Worm (Caenorhabditis elegans): ENCODE data around the gene Y45F3A.9.
A peak's percentile ranks its signal among the peaks of the same experiment; 100 is the strongest.

The Y45F3A.9 gene

DNA sequence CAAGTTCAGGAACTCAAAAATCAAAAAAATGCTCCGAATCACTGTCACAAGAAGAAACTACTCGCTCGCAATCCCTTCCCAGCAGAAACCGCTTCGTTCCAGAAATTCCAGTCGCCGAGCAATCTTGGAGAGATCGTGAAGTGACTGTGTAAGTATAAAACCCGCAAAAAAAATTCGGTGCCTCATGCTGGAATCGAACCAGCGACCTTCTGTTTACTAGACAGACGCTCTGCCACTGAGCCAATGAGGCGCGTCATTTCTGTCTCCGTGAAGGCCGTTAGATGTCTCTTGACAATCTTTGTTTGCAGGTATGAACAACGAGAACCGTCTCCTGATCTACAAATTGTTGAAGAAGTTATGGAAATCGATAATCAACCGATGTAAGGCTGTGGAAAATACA, 29.6 kb upstream of the Y45F3A.9 start:
- TF ChIP-seq nhr-237 (tag; optimal IDR thresholded peaks at IDR 0.05) (no peak), lin-39 (tag; optimal IDR thresholded peaks at IDR 0.05) (peak; percentile 9), mml-1 (tag; optimal IDR thresholded peaks at IDR 0.05) (no peak), skn-1 (tag; optimal IDR thresholded peaks at IDR 0.05) (no peak), nhr-67 (tag; optimal IDR thresholded peaks at IDR 0.05) (no peak), zag-1 (tag; optimal IDR thresholded peaks at IDR 0.05) (no peak), nhr-25 (tag; optimal IDR thresholded peaks at IDR 0.05) (peak; percentile 19), nhr-76 (tag; optimal IDR thresholded peaks at IDR 0.05) (no peak), elt-2 (tag; optimal IDR thresholded peaks at IDR 0.05) (peak; percentile 6), elt-3 (tag; optimal IDR thresholded peaks at IDR 0.05) (no peak), nhr-23 (tag; optimal IDR thresholded peaks at IDR 0.05) (peak; percentile 4), ZK546.5 (tag; optimal IDR thresholded peaks at IDR 0.05) (no peak), ceh-9 (tag; optimal IDR thresholded peaks at IDR 0.05) (no peak), nhr-28 (tag; optimal IDR thresholded peaks at IDR 0.05) (no peak), unc-62 (GFP tag; optimal IDR thresholded peaks at IDR 0.05) (no peak), ama-1 (optimal IDR thresholded peaks at IDR 0.05) (no peak), egl-27 (tag; optimal IDR thresholded peaks at IDR 0.05) (no peak), unc-39 (tag; optimal IDR thresholded peaks at IDR 0.05) (no peak), daf-12 (tag; optimal IDR thresholded peaks at IDR 0.05) (no peak), jun-1 (tag; optimal IDR thresholded peaks at IDR 0.05) (no peak), lsy-12 (tag; optimal IDR thresholded peaks at IDR 0.05) (peak; percentile 59), nhr-43 (tag; optimal IDR thresholded peaks at IDR 0.05; ENCODE audit: poor library complexity, severe bottlenecking) (peak; percentile 26), mdl-1 (tag; optimal IDR thresholded peaks at IDR 0.05) (no peak), ceh-82 (tag; optimal IDR thresholded peaks at IDR 0.05) (no peak), lin-15B (tag; optimal IDR thresholded peaks at IDR 0.05) (no peak), elt-1 (tag; optimal IDR thresholded peaks at IDR 0.05) (no peak), R02D3.7 (tag; optimal IDR thresholded peaks at IDR 0.05) (no peak), nhr-11 (tag; optimal IDR thresholded peaks at IDR 0.05) (no peak), fkh-10 (GFP tag; optimal IDR thresholded peaks at IDR 0.05) (no peak), nhr-12 (tag; optimal IDR thresholded peaks at IDR 0.05) (no peak), egl-5 (tag; optimal IDR thresholded peaks at IDR 0.05) (no peak), ceh-16 (tag; optimal IDR thresholded peaks at IDR 0.05) (no peak), fkh-2 (tag; optimal IDR thresholded peaks at IDR 0.05) (no peak), nhr-77 (tag; optimal IDR thresholded peaks at IDR 0.05) (no peak), ztf-4 (tag; optimal IDR thresholded peaks at IDR 0.05) (no peak), hmg-11 (tag; optimal IDR thresholded peaks at IDR 0.05) (peak; percentile 60), fos-1 (tag; optimal IDR thresholded peaks at IDR 0.05) (no peak), pha-4 (tag; optimal IDR thresholded peaks at IDR 0.05) (peak; percentile 61), sea-2 (GFP tag; optimal IDR thresholded peaks at IDR 0.05) (no peak), tbx-2 (tag; optimal IDR thresholded peaks at IDR 0.05) (no peak), ztf-11 (tag; optimal IDR thresholded peaks at IDR 0.05) (no peak), snpc-4 (tag; optimal IDR thresholded peaks at IDR 0.05) (no peak), nfya-1 (tag; optimal IDR thresholded peaks at IDR 0.05; ENCODE audit: insufficient read depth) (peak; percentile 53)

DNA sequence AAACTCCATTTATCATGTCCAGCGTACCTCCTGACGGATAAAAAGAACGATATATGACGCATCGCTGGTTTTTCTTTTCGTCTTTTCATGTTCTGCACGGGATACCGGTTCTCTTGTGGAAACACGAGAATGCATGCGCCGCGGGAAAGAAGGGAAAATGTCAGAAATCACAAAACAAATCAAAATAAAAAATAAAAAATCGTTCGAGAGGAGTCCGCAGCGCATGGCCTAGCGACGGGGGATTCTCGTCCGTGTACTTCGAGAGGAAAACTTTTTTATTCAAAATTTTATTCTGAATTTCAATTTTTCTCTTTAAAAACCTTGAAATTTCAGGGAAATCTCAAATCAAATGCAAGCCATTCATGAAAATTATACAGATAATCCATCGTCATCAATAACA, 26.2 kb upstream of the Y45F3A.9 start, which contains the start of the genes lron-10 and hpr-9:
Gene lron-10 (minus strand): TSS at position 162 of the 400 bp plus-strand sequence.
Gene hpr-9 (plus strand): TSS at position 344 of the 400 bp plus-strand sequence.
- no peak for TF ChIP-seq ZK546.5 (tag; optimal IDR thresholded peaks at IDR 0.05)
- TF ChIP-seq mdl-1 (tag; optimal IDR thresholded peaks at IDR 0.05) = no peak
- TF ChIP-seq fos-1 (tag; optimal IDR thresholded peaks at IDR 0.05) = no peak
- TF ChIP-seq R02D3.7 (tag; optimal IDR thresholded peaks at IDR 0.05) = peak; percentile 12
- TF ChIP-seq pha-4 (tag; optimal IDR thresholded peaks at IDR 0.05) = peak; percentile 65
- TF ChIP-seq nhr-77 (tag; optimal IDR thresholded peaks at IDR 0.05) = no peak
- TF ChIP-seq nfya-1 (tag; optimal IDR thresholded peaks at IDR 0.05; ENCODE audit: insufficient read depth) = peak; percentile 78
- peak; percentile 25 for TF ChIP-seq unc-62 (GFP tag; optimal IDR thresholded peaks at IDR 0.05)
- no peak for TF ChIP-seq fkh-2 (tag; optimal IDR thresholded peaks at IDR 0.05)
- peak; percentile 24 for TF ChIP-seq nhr-25 (tag; optimal IDR thresholded peaks at IDR 0.05)
- TF ChIP-seq nhr-43 (tag; optimal IDR thresholded peaks at IDR 0.05; ENCODE audit: poor library complexity, severe bottlenecking) = peak; percentile 94
- peak; percentile 67 for TF ChIP-seq lin-15B (tag; optimal IDR thresholded peaks at IDR 0.05)
- TF ChIP-seq tbx-2 (tag; optimal IDR thresholded peaks at IDR 0.05) = peak; percentile 49
- peak; percentile 62 for TF ChIP-seq lsy-12 (tag; optimal IDR thresholded peaks at IDR 0.05)
- peak; percentile 95 for TF ChIP-seq nhr-23 (tag; optimal IDR thresholded peaks at IDR 0.05)
- no peak for TF ChIP-seq nhr-11 (tag; optimal IDR thresholded peaks at IDR 0.05)
- no peak for TF ChIP-seq eor-1 (tag; optimal IDR thresholded peaks at IDR 0.05)
- TF ChIP-seq egl-5 (tag; optimal IDR thresholded peaks at IDR 0.05) = peak; percentile 51
- peak; percentile 39 for TF ChIP-seq hmg-11 (tag; optimal IDR thresholded peaks at IDR 0.05)
- TF ChIP-seq elt-2 (tag; optimal IDR thresholded peaks at IDR 0.05) = peak; percentile 25
- TF ChIP-seq pqm-1 (tag; optimal IDR thresholded peaks at IDR 0.05) = peak; percentile 2
- peak; percentile 53 for TF ChIP-seq ceh-28 (tag; optimal IDR thresholded peaks at IDR 0.05)
- TF ChIP-seq nhr-76 (tag; optimal IDR thresholded peaks at IDR 0.05) = peak; percentile 7
- peak; percentile 4 for TF ChIP-seq skn-1 (tag; optimal IDR thresholded peaks at IDR 0.05)
- no peak for TF ChIP-seq aly-2 (tag; optimal IDR thresholded peaks at IDR 0.05)
- peak; percentile 39 for TF ChIP-seq lin-39 (tag; optimal IDR thresholded peaks at IDR 0.05)
- peak; percentile 19 for TF ChIP-seq snpc-4 (tag; optimal IDR thresholded peaks at IDR 0.05)
- peak; percentile 36 for TF ChIP-seq ama-1 (optimal IDR thresholded peaks at IDR 0.05)

Data from whole organism, L3 larva.